Fruit fly (Drosophila melanogaster): Measurements from ENCODE around the gene Arp5.

Arp5 gene

dm6 chr3R:18215900-18216299 is 30.6 kb downstream of the Arp5 start, which contains the start of gene CG14314:
CG14314 (plus strand) TSS chr3R:18216142.
- TF ChIP-seq CG8478 (optimal IDR thresholded peaks at IDR 0.05) (no peak), CTCF (optimal IDR thresholded peaks at IDR 0.05) (no peak)

DNA sequence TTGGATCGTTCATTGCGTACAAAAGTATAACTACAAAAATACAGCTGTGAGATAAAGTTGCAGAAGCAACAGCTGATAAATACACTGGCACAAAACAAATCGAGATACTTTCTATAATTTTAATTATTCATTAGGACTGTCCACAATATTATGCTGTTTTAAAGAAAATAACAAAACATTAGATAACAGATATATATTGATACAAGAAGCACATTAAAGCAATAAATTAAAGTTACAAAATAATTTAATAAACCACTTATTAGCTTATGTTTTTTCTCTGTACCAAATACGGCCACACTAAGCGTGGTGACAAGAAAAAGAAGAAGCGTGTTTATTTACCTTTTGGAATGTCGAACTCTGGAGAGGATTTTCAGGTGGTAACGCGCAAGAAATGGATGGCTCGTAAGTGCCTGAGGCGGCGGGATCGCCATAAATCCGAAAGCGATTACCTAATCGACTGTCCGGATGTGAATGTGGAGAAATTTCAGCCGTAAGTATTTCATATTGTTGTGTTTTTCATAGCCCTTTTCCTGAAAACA is 35.0 kb downstream of the Arp5 start, which contains the start of the genes CG7988 and CG7183:
Gene CG7988, plus strand, starts transcription at position 316 of the 539 bp plus-strand sequence.
Gene CG7183, minus strand, starts transcription at position 489 of the 539 bp plus-strand sequence.
- TF ChIP-seq CG8478 (optimal IDR thresholded peaks at IDR 0.05) (no peak), CTCF (optimal IDR thresholded peaks at IDR 0.05) (no peak)

dm6 chr3R:18223434-18223833 is 38.1 kb downstream of the Arp5 start, which contains the start of the genes mTerf5 and Non3:
mTerf5 (minus strand) TSS chr3R:18223682.
Non3 (plus strand) TSS chr3R:18223722.
- TF ChIP-seq CTCF (optimal IDR thresholded peaks at IDR 0.05), result no peak
- TF ChIP-seq CG8478 (optimal IDR thresholded peaks at IDR 0.05), result no peak

- no peak for TF ChIP-seq CG8478 (optimal IDR thresholded peaks at IDR 0.05)
- no peak for TF ChIP-seq CTCF (optimal IDR thresholded peaks at IDR 0.05)
Measured at dm6 chr3R:18226043-18226808, 40.9 kb downstream of the Arp5 start, which contains the start of the genes CG7168 and Mdh2. CG7168 (minus strand) TSS chr3R:18226082. Mdh2 (plus strand) TSS chr3R:18226396.

DNA sequence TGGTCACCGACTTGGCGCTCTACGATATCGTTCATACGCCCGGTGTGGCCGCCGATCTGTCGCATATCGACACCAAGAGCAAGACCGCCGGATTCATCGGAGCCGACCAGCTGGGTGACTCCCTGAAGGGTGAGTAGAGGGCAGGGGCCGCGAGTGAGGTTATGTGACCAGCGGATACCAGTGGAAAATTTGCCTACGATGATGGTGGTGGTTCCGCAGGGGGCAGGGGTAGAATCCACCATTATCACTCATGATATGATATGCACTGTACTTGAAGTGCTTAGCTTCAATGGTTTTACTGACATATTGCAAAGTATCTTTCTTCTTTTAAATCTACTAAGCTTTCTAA is 41.5 kb downstream of the Arp5 start:
- no peak for TF ChIP-seq CG8478 (optimal IDR thresholded peaks at IDR 0.05)
- TF ChIP-seq CTCF (optimal IDR thresholded peaks at IDR 0.05), result no peak

dm6 chr3R:18227385-18227784 is 42.1 kb downstream of the Arp5 start:
- TF ChIP-seq CTCF (optimal IDR thresholded peaks at IDR 0.05) (no peak), CG8478 (optimal IDR thresholded peaks at IDR 0.05) (no peak)

dm6 chr3R:18228713-18229222 is 43.5 kb downstream of the Arp5 start:
- no peak for TF ChIP-seq CG8478 (optimal IDR thresholded peaks at IDR 0.05)
- no peak for TF ChIP-seq CTCF (optimal IDR thresholded peaks at IDR 0.05)

dm6 chr3R:18230229-18230628 is 44.9 kb downstream of the Arp5 start:
- TF ChIP-seq CTCF (optimal IDR thresholded peaks at IDR 0.05) (no peak), CG8478 (optimal IDR thresholded peaks at IDR 0.05) (no peak)

- TF ChIP-seq CTCF (optimal IDR thresholded peaks at IDR 0.05) (no peak), CG8478 (optimal IDR thresholded peaks at IDR 0.05) (no peak)
Measured at dm6 chr3R:18232187-18232586, 46.9 kb downstream of the Arp5 start.

DNA sequence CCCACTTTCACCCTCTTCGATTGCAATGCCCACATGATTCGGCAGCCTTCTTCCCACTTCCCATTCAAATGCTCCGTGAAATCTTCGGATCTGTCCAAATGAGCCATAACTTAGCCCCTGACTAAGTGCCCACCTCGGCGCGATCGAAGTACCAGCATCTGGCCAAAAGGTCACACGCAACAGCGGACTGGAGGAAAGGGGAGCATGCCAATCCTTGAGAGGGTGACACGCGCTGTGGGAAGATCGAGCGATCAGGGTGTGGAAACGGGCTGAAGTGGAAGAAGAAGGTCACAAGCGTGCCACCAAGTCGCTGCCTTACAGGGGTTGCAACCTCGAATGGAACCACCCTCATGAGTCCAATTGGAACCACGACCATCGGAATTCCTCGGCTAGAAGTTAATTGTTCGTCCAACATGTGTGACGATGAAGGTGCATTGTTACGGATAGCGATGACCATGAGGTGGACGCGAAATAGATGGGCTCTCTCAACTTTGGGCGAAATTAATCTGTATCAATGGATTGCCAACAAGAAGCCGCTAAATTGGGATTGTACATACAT is 49.5 kb downstream of the Arp5 start:
- TF ChIP-seq CG8478 (optimal IDR thresholded peaks at IDR 0.05) (no peak), CTCF (optimal IDR thresholded peaks at IDR 0.05) (no peak)

- TF ChIP-seq CG8478 (optimal IDR thresholded peaks at IDR 0.05) (no peak), CTCF (optimal IDR thresholded peaks at IDR 0.05) (no peak)
Measured at dm6 chr3R:18235879-18236278, 50.6 kb downstream of the Arp5 start, which contains the start of gene repo. repo (plus strand) TSS chr3R:18236192.
